Worm (Caenorhabditis elegans): ENCODE data around the gene sta-1.
"Not testable (repeated sequence)": the region's sequence is repeated elsewhere in the genome, so short reads cannot be mapped to it uniquely, and the experiment has no call there.

DNA sequence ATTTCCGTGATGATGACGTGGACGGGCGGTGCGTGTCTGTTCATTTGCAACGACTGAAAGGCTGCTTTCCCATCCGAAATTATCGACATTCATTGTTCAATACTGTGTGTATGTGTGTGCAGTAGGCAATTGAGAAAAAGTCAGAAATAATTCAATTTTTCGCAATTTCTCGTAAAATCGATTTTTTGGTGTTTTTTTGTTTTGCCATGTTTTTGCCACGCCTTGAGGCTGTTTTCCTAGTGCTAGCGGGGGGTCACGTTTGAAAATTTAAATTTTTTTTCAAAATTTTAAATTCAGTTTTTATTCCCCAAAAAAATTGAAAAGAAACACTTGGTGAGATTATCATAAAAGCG lies 18.0 kb upstream of the sta-1 start, which contains the start of gene Y51H4A.13:
- TF ChIP-seq nhr-11 (tag; optimal IDR thresholded peaks at IDR 0.05); lir-3 (tag; optimal IDR thresholded peaks at IDR 0.05; ENCODE audit: poor library complexity); nhr-237 (tag; optimal IDR thresholded peaks at IDR 0.05); swsn-7 (tag; optimal IDR thresholded peaks at IDR 0.05); aly-2 (tag; optimal IDR thresholded peaks at IDR 0.05): not testable (repeated sequence)

All from whole organism, L1 larva.